Worm (Caenorhabditis elegans) whole organism, L3 larva: Measurements from ENCODE around the gene Y17G9A.2.

ENCODE experiments used
- egl-27 ChIP-seq: sonication (generic microtip); optimal IDR thresholded peaks from 4 replicates; lab custom pipeline; 2017; ENCODE audit warnings: missing biosample characterization, missing genetic modification reagents, missing genetic modification characterization
- fos-1 ChIP-seq: fragments of 150-350 bp; optimal IDR thresholded peaks from 2 replicates; lab custom pipeline; 2014; ENCODE audit warnings: missing biosample characterization, missing genetic modification characterization
- nhr-23 ChIP-seq: fragments of 150-350 bp; optimal IDR thresholded peaks from 2 replicates; lab custom pipeline; 2014; ENCODE audit warnings: missing biosample characterization, missing genetic modification reagents, missing genetic modification characterization
- nhr-237 ChIP-seq: fragments of 150-350 bp; optimal IDR thresholded peaks from 2 replicates; lab custom pipeline; 2014; ENCODE audit warnings: missing biosample characterization, missing genetic modification characterization
- nhr-76 ChIP-seq: fragments of 150-350 bp; sonication (generic microtip); optimal IDR thresholded peaks from 5 replicates; lab custom pipeline; 2014; ENCODE audit warnings: missing biosample characterization, missing genetic modification characterization
- pqm-1 ChIP-seq: fragments of 150-350 bp; optimal IDR thresholded peaks from 2 replicates; lab custom pipeline; 2017; ENCODE audit warnings: missing biosample characterization, missing genetic modification characterization, inconsistent platforms
- snpc-4 ChIP-seq: fragments of 150-350 bp; optimal IDR thresholded peaks from 2 replicates; lab custom pipeline; 2014; ENCODE audit warnings: missing biosample characterization, missing genetic modification characterization
- unc-39 ChIP-seq: sonication (generic microtip); optimal IDR thresholded peaks from 4 replicates; lab custom pipeline; 2017; ENCODE audit warnings: missing biosample characterization, missing genetic modification characterization
- unc-62 ChIP-seq: fragments of 150-350 bp; sonication (generic microtip); optimal IDR thresholded peaks from 4 replicates; lab custom pipeline; 2014; ENCODE audit warnings: missing biosample characterization, missing genetic modification reagents, missing genetic modification characterization
- zag-1 ChIP-seq: fragments of 150-350 bp; optimal IDR thresholded peaks from 2 replicates; lab custom pipeline; 2014; ENCODE audit warnings: missing biosample characterization, missing genetic modification characterization
- ztf-4 ChIP-seq: fragments of 150-350 bp; optimal IDR thresholded peaks from 2 replicates; lab custom pipeline; 2014; ENCODE audit warnings: missing biosample characterization, missing genetic modification characterization

DNA sequence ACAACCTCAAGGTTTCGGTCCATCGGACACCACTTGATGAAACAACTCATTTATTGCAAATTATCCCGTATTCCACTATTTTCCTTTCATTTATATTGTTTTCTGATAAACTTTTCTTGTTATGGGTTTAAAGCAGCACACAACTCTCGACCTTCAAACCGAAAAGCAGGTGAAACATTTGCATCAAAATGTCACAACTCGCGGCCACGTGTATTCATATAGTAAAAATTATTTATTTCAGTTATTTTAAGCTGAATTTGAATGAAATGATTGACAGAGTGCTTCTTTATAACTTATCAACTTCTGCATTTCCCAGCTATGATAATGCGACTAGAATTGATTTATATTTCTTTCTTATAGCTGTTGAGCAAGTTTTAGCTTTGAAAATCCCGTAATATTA lies 44.2 kb downstream of the Y17G9A.2 start, which contains the start of gene srw-95:
- TF ChIP-seq pqm-1, result no peak
- TF ChIP-seq nhr-76 (tag; lab: Kevin White, UChicago), result no peak
- no peak for TF ChIP-seq ztf-4 (tag; lab: Kevin White, UChicago)
- no peak for TF ChIP-seq unc-62
- no peak for TF ChIP-seq unc-39 (tag; lab: Kevin White, UChicago)
- no peak for TF ChIP-seq egl-27 (tag; lab: Kevin White, UChicago)
- no peak for TF ChIP-seq fos-1 (tag; lab: Kevin White, UChicago)
- TF ChIP-seq nhr-23 (tag; lab: Kevin White, UChicago), result no peak
- TF ChIP-seq snpc-4, result no peak
- TF ChIP-seq nhr-237 (tag; lab: Kevin White, UChicago), result no peak
- TF ChIP-seq zag-1 (tag; lab: Kevin White, UChicago), result no peak
